Fruit fly (Drosophila melanogaster) whole organism, embryonic: ENCODE data around the gene glu.

Experiments used
- CG14050 ChIP-seq: fragments of 200-800 bp; sonication (Bioruptor generic); IDR thresholded peaks from 3 replicates; pipeline ENCODE4 v1.3.6; 2022; ENCODE audit warnings: missing biosample characterization, missing genetic modification characterization
- CG17361 ChIP-seq: fragments of 200-800 bp; sonication (Bioruptor generic); IDR thresholded peaks from 3 replicates; pipeline ENCODE4 v1.3.6; 2022; ENCODE audit warnings: missing biosample characterization, missing genetic modification characterization
- CG17568 ChIP-seq: fragments of 200-800 bp; sonication (Bioruptor generic); optimal IDR thresholded peaks from 2 replicates; lab custom pipeline; 2018; ENCODE audit warnings: missing biosample characterization, mild to moderate bottlenecking, missing genetic modification characterization, moderate library complexity
- CG6254 ChIP-seq: fragments of 200-800 bp; sonication (Bioruptor generic); optimal IDR thresholded peaks from 3 replicates; lab custom pipeline; 2017; ENCODE audit warnings: mild to moderate bottlenecking, missing biosample characterization, missing genetic modification reagents, missing genetic modification characterization
- Eip74EF ChIP-seq, 2 experiments: fragments of 200-800 bp in 1 of 2; fragments of >200 bp in 1 of 2; sonication (Bioruptor generic) in 1 of 2; optimal IDR thresholded peaks; 2 replicates each; lab custom pipeline; 2017 to 2019; ENCODE audit warnings: missing biosample characterization in 2 of 2, missing genetic modification characterization in 2 of 2, mild to moderate bottlenecking in 1 of 2, moderate library complexity in 1 of 2
- Ets65A ChIP-seq: fragments of 200-800 bp; sonication (Bioruptor generic); peaks from one replicate; lab custom pipeline; 2016; ENCODE audit warnings: missing biosample characterization, missing genetic modification characterization
- Fer2 ChIP-seq: fragments of 200-800 bp; sonication (Bioruptor generic); optimal IDR thresholded peaks from 2 replicates; lab custom pipeline; 2018; ENCODE audit warnings: missing biosample characterization, mild to moderate bottlenecking, missing genetic modification characterization, moderate library complexity
- Ptx1 ChIP-seq: fragments of 200-800 bp; sonication (Bioruptor generic); IDR thresholded peaks from 2 replicates; pipeline ENCODE4 v1.3.6; 2022; ENCODE audit warnings: missing biosample characterization, missing genetic modification characterization
- Ssrp ChIP-seq: fragments of 200-800 bp; sonication (Bioruptor generic); optimal IDR thresholded peaks from 2 replicates; lab custom pipeline; 2018; ENCODE audit warnings: missing biosample characterization, mild to moderate bottlenecking, missing genetic modification characterization, moderate library complexity
- ewg ChIP-seq: fragments of 200-800 bp; sonication (Bioruptor generic); optimal IDR thresholded peaks from 3 replicates; lab custom pipeline; 2017; ENCODE audit warnings: mild to moderate bottlenecking, missing biosample characterization, missing genetic modification reagents, missing genetic modification characterization
- luna ChIP-seq: fragments of 200-800 bp; sonication (Bioruptor generic); optimal IDR thresholded peaks from 2 replicates; lab custom pipeline; 2016; ENCODE audit warnings: missing biosample characterization, missing genetic modification characterization
- slbo ChIP-seq: fragments of 200-800 bp; sonication (Bioruptor generic); IDR thresholded peaks from 2 replicates; pipeline ENCODE4 v1.3.6; 2022; ENCODE audit warnings: missing biosample characterization, missing genetic modification characterization
- sqz ChIP-seq: fragments of 200-800 bp; sonication (Bioruptor generic); optimal IDR thresholded peaks from 3 replicates; lab custom pipeline; 2018; ENCODE audit warnings: missing biosample characterization, mild to moderate bottlenecking, missing genetic modification characterization

DNA sequence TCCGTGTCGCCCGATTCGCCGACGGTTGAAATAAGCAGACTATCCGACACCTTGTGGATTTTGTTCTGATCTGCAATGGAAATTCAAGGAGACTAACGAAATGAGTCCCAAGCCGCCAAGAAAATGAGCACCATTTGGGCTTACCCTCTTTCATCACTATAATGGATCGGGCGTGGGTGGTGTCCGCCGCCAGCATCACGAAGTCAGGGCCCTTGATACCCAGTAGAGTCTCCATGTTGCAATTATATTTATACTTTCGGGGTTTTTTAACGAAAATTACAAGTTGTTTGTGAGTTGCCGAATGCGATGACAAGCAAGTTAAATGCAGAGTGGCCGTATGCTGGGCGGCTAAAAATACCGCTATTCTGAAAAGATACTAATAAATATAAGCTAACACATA is 6.4 kb downstream of the glu start, which contains the start of gene Prosbeta4:
- TF ChIP-seq Fer2 (tag; lab: Kevin White, UChicago) (no peak), slbo (GFP tag; lab: Robert Waterston, UW) (no peak), sqz (GFP tag; lab: Kevin White, UChicago) (no peak), CG6254 (no peak), ewg (no peak), CG14050 (GFP tag; lab: Robert Waterston, UW) (no peak), Eip74EF (GFP tag; optimal IDR thresholded peaks at IDR 0.05; lab: Kevin White, UChicago) (no peak), CG17568 (GFP tag; lab: Kevin White, UChicago) (no peak), Ptx1 (GFP tag; lab: Robert Waterston, UW) (no peak), Ets65A (GFP tag; lab: Kevin White, UChicago) (no peak), CG17361 (GFP tag; lab: Robert Waterston, UW) (no peak), luna (GFP tag; lab: Kevin White, UChicago) (no peak), Ssrp (tag; lab: Kevin White, UChicago) (no peak)
